Fruit fly (Drosophila melanogaster): Measurements from ENCODE around the gene CG42740.

The CG42740 gene

dm6 chr3R:30422871-30423270 is at the start of gene CG42740, which contains the start of gene CG2217:
Gene CG42740, minus strand, starts transcription at chr3R:30422971.
Gene CG2217, minus strand, starts transcription at chr3R:30422971.
- TF ChIP-seq CG15710 (tag; optimal IDR thresholded peaks at IDR 0.05) (no peak), gl (tag; optimal IDR thresholded peaks at IDR 0.05) (no peak), CG9948 (tag; optimal IDR thresholded peaks at IDR 0.05) (no peak), fd96Ca (GFP tag; IDR thresholded peaks at IDR 0.05) (no peak), CG32121 (GFP tag; IDR thresholded peaks at IDR 0.05) (no peak), CG10348 (GFP tag; IDR thresholded peaks at IDR 0.05) (no peak), Snoo (tag; optimal IDR thresholded peaks at IDR 0.05) (no peak), CG17806 (tag; optimal IDR thresholded peaks at IDR 0.05) (no peak), Pif1A (GFP tag; optimal IDR thresholded peaks at IDR 0.05) (no peak)

dm6 chr3R:30472331-30472730 is 49.6 kb upstream of the CG42740 start:
- TF ChIP-seq CG15710 (tag; optimal IDR thresholded peaks at IDR 0.05) (no peak), CG9948 (tag; optimal IDR thresholded peaks at IDR 0.05) (no peak), EcR (GFP tag; optimal IDR thresholded peaks at IDR 0.05) (peak; percentile 59), CG10348 (GFP tag; IDR thresholded peaks at IDR 0.05) (no peak)

dm6 chr3R:30470690-30471089 is 47.9 kb upstream of the CG42740 start:
- no peak for TF ChIP-seq Snoo (tag; optimal IDR thresholded peaks at IDR 0.05)

- TF ChIP-seq CG9948 (tag; optimal IDR thresholded peaks at IDR 0.05) (no peak), CG15710 (tag; optimal IDR thresholded peaks at IDR 0.05) (no peak), CG12605 (GFP tag; IDR thresholded peaks at IDR 0.05) (no peak), Ets98B (GFP tag; IDR thresholded peaks at IDR 0.05) (no peak), CG8301 (tag; optimal IDR thresholded peaks at IDR 0.05) (no peak), CG32121 (GFP tag; IDR thresholded peaks at IDR 0.05) (no peak), CG13204 (GFP tag; optimal IDR thresholded peaks at IDR 0.05) (no peak), rn (GFP tag; IDR thresholded peaks at IDR 0.05) (no peak), CG10348 (GFP tag; IDR thresholded peaks at IDR 0.05) (no peak), CG8159 (tag; optimal IDR thresholded peaks at IDR 0.05) (no peak), CG14655 (GFP tag; optimal IDR thresholded peaks at IDR 0.05) (no peak), CG4496 (GFP tag; IDR thresholded peaks at IDR 0.05) (no peak), Pif1B (GFP tag; optimal IDR thresholded peaks at IDR 0.05) (no peak), CG17806 (tag; optimal IDR thresholded peaks at IDR 0.05) (no peak)
These were observed 44.3 kb upstream of the CG42740 start for dm6 chr3R:30467062-30467461.

dm6 chr3R:30466515-30466914 is 43.7 kb upstream of the CG42740 start:
- TF ChIP-seq CG4496 (GFP tag; IDR thresholded peaks at IDR 0.05) = peak; percentile 14; the same call in 1 of the 3 replicates
- peak; percentile 38; the same call in 1 of the 3 replicates for TF ChIP-seq fd96Ca (GFP tag; IDR thresholded peaks at IDR 0.05)
- no peak for TF ChIP-seq rn (GFP tag; IDR thresholded peaks at IDR 0.05)

dm6 chr3R:30465775-30466494 is 43.2 kb upstream of the CG42740 start, which contains the start of gene PH4alphaEFB:
Gene PH4alphaEFB, plus strand, starts transcription at chr3R:30466050.
- TF ChIP-seq CG4496 (GFP tag; IDR thresholded peaks at IDR 0.05) (no peak), gl (tag; optimal IDR thresholded peaks at IDR 0.05) (peak; percentile 1), CG12605 (GFP tag; IDR thresholded peaks at IDR 0.05) (peak; percentile 53; the same call in 1 of the 2 replicates), EcR (GFP tag; optimal IDR thresholded peaks at IDR 0.05) (peak; percentile 72), CG14655 (GFP tag; optimal IDR thresholded peaks at IDR 0.05) (no peak)

- TF ChIP-seq CG10348 (GFP tag; IDR thresholded peaks at IDR 0.05) (no peak), CG12605 (GFP tag; IDR thresholded peaks at IDR 0.05) (no peak), Pif1B (GFP tag; optimal IDR thresholded peaks at IDR 0.05) (no peak), EcR (GFP tag; optimal IDR thresholded peaks at IDR 0.05) (no peak), Ets98B (GFP tag; IDR thresholded peaks at IDR 0.05) (no peak), CG34367 (tag; optimal IDR thresholded peaks at IDR 0.05) (no peak), rn (GFP tag; IDR thresholded peaks at IDR 0.05) (no peak), D1 (tag; optimal IDR thresholded peaks at IDR 0.05) (no peak), fd96Ca (GFP tag; IDR thresholded peaks at IDR 0.05) (no peak), CG14655 (GFP tag; optimal IDR thresholded peaks at IDR 0.05) (no peak), Pif1A (GFP tag; optimal IDR thresholded peaks at IDR 0.05) (no peak), CG17806 (tag; optimal IDR thresholded peaks at IDR 0.05) (no peak), CG8159 (tag; optimal IDR thresholded peaks at IDR 0.05) (no peak), CG13204 (GFP tag; optimal IDR thresholded peaks at IDR 0.05) (no peak)
These were observed 41.5 kb upstream of the CG42740 start for dm6 chr3R:30464244-30464643.

Data from whole organism, pupa.